Fruit fly (Drosophila melanogaster) whole organism, embryonic: ENCODE measurements around the gene Cyp303a1.
A peak's percentile ranks its signal among the peaks of the same experiment; 100 is the strongest.

Experiments used
- Ada2b ChIP-seq: fragments of 200-800 bp; sonication (Bioruptor generic); IDR thresholded peaks from 2 replicates; pipeline ENCODE4 v1.3.6; 2022; ENCODE audit warnings: missing biosample characterization, missing genetic modification characterization
- CG14050 ChIP-seq: fragments of 200-800 bp; sonication (Bioruptor generic); IDR thresholded peaks from 3 replicates; pipeline ENCODE4 v1.3.6; 2022; ENCODE audit warnings: missing biosample characterization, missing genetic modification characterization
- CG14441 ChIP-seq: fragments of 200-800 bp; sonication (Bioruptor generic); IDR thresholded peaks from 2 replicates; pipeline ENCODE4 v1.3.6; 2022; ENCODE audit warnings: missing biosample characterization, missing genetic modification characterization
- CG1647 ChIP-seq: fragments of 200-800 bp; sonication (Bioruptor generic); optimal IDR thresholded peaks from 3 replicates; lab custom pipeline; 2016; ENCODE audit warnings: missing biosample characterization, missing genetic modification characterization
- CG18476 ChIP-seq: fragments of 200-800 bp; sonication (Bioruptor generic); optimal IDR thresholded peaks from 2 replicates; lab custom pipeline; 2016; ENCODE audit warnings: missing biosample characterization, mild to moderate bottlenecking, missing genetic modification characterization
- CG31388 ChIP-seq: fragments of 200-800 bp; sonication (Bioruptor generic); optimal IDR thresholded peaks from 2 replicates; lab custom pipeline; 2016; ENCODE audit warnings: missing biosample characterization, missing genetic modification characterization
- CG33557 ChIP-seq: fragments of 200-800 bp; sonication (Bioruptor generic); optimal IDR thresholded peaks from 2 replicates; lab custom pipeline; 2019; ENCODE audit warnings: missing biosample characterization, mild to moderate bottlenecking, missing genetic modification characterization, moderate library complexity
- CG3407 ChIP-seq: fragments of 200-800 bp; sonication (Bioruptor generic); optimal IDR thresholded peaks from 2 replicates; lab custom pipeline; 2018; ENCODE audit warnings: missing biosample characterization, mild to moderate bottlenecking, missing genetic modification characterization
- CG3726 ChIP-seq: fragments of 200-800 bp; sonication (Bioruptor generic); IDR thresholded peaks from 3 replicates; pipeline ENCODE4, ENCODE4 v1.3.6; 2022; ENCODE audit warnings: missing biosample characterization, missing genetic modification characterization
- CG4282 ChIP-seq: fragments of 200-800 bp; sonication (Bioruptor generic); optimal IDR thresholded peaks from 2 replicates; lab custom pipeline; 2016; ENCODE audit warnings: missing biosample characterization, missing genetic modification characterization
- CG5245 ChIP-seq: fragments of 200-800 bp; sonication (Bioruptor generic); optimal IDR thresholded peaks from 3 replicates; lab custom pipeline; 2016; ENCODE audit warnings: missing biosample characterization, missing genetic modification characterization
- CG6791 ChIP-seq: fragments of 200-800 bp; sonication (Bioruptor generic); IDR thresholded peaks from 3 replicates; pipeline ENCODE4 v1.3.6; 2022; ENCODE audit warnings: missing biosample characterization, missing genetic modification characterization; ENCODE audit not compliant: partially characterized antibody
- CG7271 ChIP-seq: fragments of 200-800 bp; sonication (Bioruptor generic); optimal IDR thresholded peaks from 2 replicates; lab custom pipeline; 2018; ENCODE audit warnings: missing biosample characterization, mild to moderate bottlenecking, missing genetic modification characterization, moderate library complexity
- CG7357 ChIP-seq: fragments of 200-800 bp; sonication (Bioruptor generic); IDR thresholded peaks from 3 replicates; pipeline ENCODE4 v1.3.6; 2022; ENCODE audit warnings: missing biosample characterization, missing genetic modification characterization
- CG7745 ChIP-seq: fragments of 200-800 bp; sonication (Bioruptor generic); optimal IDR thresholded peaks from 2 replicates; lab custom pipeline; 2018; ENCODE audit warnings: missing biosample characterization, mild to moderate bottlenecking, missing genetic modification characterization, moderate library complexity
- CG9215 ChIP-seq: fragments of 200-800 bp; sonication (Bioruptor generic); IDR thresholded peaks from 2 replicates; pipeline ENCODE4 v1.3.6; 2022; ENCODE audit warnings: missing biosample characterization, missing genetic modification characterization
- CG9727 ChIP-seq: fragments of 200-800 bp; sonication (Bioruptor generic); optimal IDR thresholded peaks from 3 replicates; lab custom pipeline; 2017; ENCODE audit warnings: missing biosample characterization, mild to moderate bottlenecking, missing genetic modification characterization
- CG9876 ChIP-seq: fragments of 200-800 bp; sonication (Bioruptor generic); optimal IDR thresholded peaks from 2 replicates; lab custom pipeline; 2016; ENCODE audit warnings: missing biosample characterization, missing genetic modification characterization
- CG9932 ChIP-seq: fragments of 200-800 bp; sonication (Bioruptor generic); IDR thresholded peaks from 2 replicates; pipeline ENCODE4 v1.3.6; 2022; ENCODE audit warnings: missing biosample characterization, missing genetic modification characterization
- CkIIα-i1 ChIP-seq: fragments of 200-800 bp; sonication (Bioruptor generic); IDR thresholded peaks from 2 replicates; pipeline ENCODE4 v1.3.6; 2022; ENCODE audit warnings: missing biosample characterization, missing genetic modification characterization
- D ChIP-seq, 2 experiments: fragments of 200-800 bp in 1 of 2; fragments of >200 bp in 1 of 2; sonication (Bioruptor generic) in 1 of 2; optimal IDR thresholded peaks; 2 replicates in 1 of 2; 3 replicates in 1 of 2; lab custom pipeline; 2017; ENCODE audit warnings: mild to moderate bottlenecking in 1 of 2, missing biosample characterization in 1 of 2, missing genetic modification characterization in 1 of 2, missing genetic modification reagents in 1 of 2
- Dek ChIP-seq: fragments of 200-800 bp; sonication (Bioruptor generic); optimal IDR thresholded peaks from 3 replicates; lab custom pipeline; 2019; ENCODE audit warnings: missing biosample characterization, mild to moderate bottlenecking, missing genetic modification characterization, moderate library complexity
- Drgx ChIP-seq: fragments of 200-800 bp; sonication (Bioruptor generic); IDR thresholded peaks from 2 replicates; pipeline ENCODE4 v1.3.6; 2022; ENCODE audit warnings: missing biosample characterization, missing genetic modification characterization
- H15 ChIP-seq: fragments of 200-800 bp; sonication (Bioruptor generic); IDR thresholded peaks from 3 replicates; pipeline ENCODE4 v1.3.6; 2022; ENCODE audit warnings: missing biosample characterization, missing genetic modification characterization
- Hr3 ChIP-seq: fragments of 200-800 bp; sonication (Bioruptor generic); optimal IDR thresholded peaks from 3 replicates; lab custom pipeline; 2016; ENCODE audit warnings: missing biosample characterization, missing genetic modification characterization
- Jarid2 ChIP-seq: fragments of 200-800 bp; sonication (Bioruptor generic); optimal IDR thresholded peaks from 3 replicates; lab custom pipeline; 2017; ENCODE audit warnings: mild to moderate bottlenecking, missing biosample characterization, missing genetic modification reagents, missing genetic modification characterization
- Kr ChIP-seq: fragments of 200-800 bp; sonication (Bioruptor generic); optimal IDR thresholded peaks from 2 replicates; lab custom pipeline; 2017; ENCODE audit warnings: missing biosample characterization, mild to moderate bottlenecking, missing genetic modification characterization
- MTF-1 ChIP-seq: fragments of 200-800 bp; sonication (Bioruptor generic); optimal IDR thresholded peaks from 2 replicates; lab custom pipeline; 2018; ENCODE audit warnings: missing biosample characterization, mild to moderate bottlenecking, missing genetic modification characterization, borderline replicate concordance
- Nf-YC ChIP-seq: fragments of 200-800 bp; optimal IDR thresholded peaks from 3 replicates; lab custom pipeline; 2019; ENCODE audit warnings: missing biosample characterization, mild to moderate bottlenecking, missing genetic modification characterization, moderate library complexity
- PHDP ChIP-seq: fragments of 200-800 bp; sonication (Bioruptor generic); optimal IDR thresholded peaks from 3 replicates; lab custom pipeline; 2018; ENCODE audit warnings: missing biosample characterization, mild to moderate bottlenecking, missing genetic modification characterization, moderate library complexity
- Rfx ChIP-seq: fragments of 200-800 bp; sonication (Bioruptor generic); IDR thresholded peaks from 2 replicates; pipeline ENCODE4 v1.3.6; 2022; ENCODE audit warnings: missing biosample characterization, missing genetic modification characterization
- ab ChIP-seq: fragments of 200-800 bp; sonication (Bioruptor generic); optimal IDR thresholded peaks from 2 replicates; lab custom pipeline; 2016; ENCODE audit warnings: missing biosample characterization, missing genetic modification characterization
- ara ChIP-seq: fragments of 200-800 bp; sonication (Bioruptor generic); IDR thresholded peaks from 2 replicates; pipeline ENCODE4 v1.3.6; 2022; ENCODE audit warnings: missing biosample characterization, missing genetic modification characterization
- bowl ChIP-seq: fragments of 200-800 bp; sonication (Bioruptor generic); IDR thresholded peaks from 2 replicates; pipeline ENCODE4 v1.3.6; 2022; ENCODE audit warnings: missing biosample characterization, missing genetic modification characterization
- dati ChIP-seq: fragments of 200-800 bp; sonication (Bioruptor generic); IDR thresholded peaks from 2 replicates; pipeline ENCODE4 v1.3.6; 2022; ENCODE audit warnings: missing biosample characterization, missing genetic modification characterization
- disco-r ChIP-seq: fragments of 200-800 bp; sonication (Bioruptor generic); optimal IDR thresholded peaks from 2 replicates; lab custom pipeline; 2016; ENCODE audit warnings: missing biosample characterization, missing genetic modification characterization
- dm ChIP-seq: fragments of 200-800 bp; sonication (Bioruptor generic); optimal IDR thresholded peaks from 3 replicates; lab custom pipeline; 2016; ENCODE audit warnings: missing biosample characterization, missing genetic modification characterization
- fd102C ChIP-seq: fragments of 200-800 bp; sonication (Bioruptor generic); optimal IDR thresholded peaks from 2 replicates; lab custom pipeline; 2018; ENCODE audit warnings: missing biosample characterization, mild to moderate bottlenecking, missing genetic modification characterization, moderate library complexity
- ftz-f1 ChIP-seq: fragments of 200-800 bp; sonication (Bioruptor generic); optimal IDR thresholded peaks from 2 replicates; lab custom pipeline; 2016; ENCODE audit warnings: missing biosample characterization, missing genetic modification characterization
- gfzf ChIP-seq: fragments of 200-800 bp; sonication (Bioruptor generic); optimal IDR thresholded peaks from 2 replicates; lab custom pipeline; 2016; ENCODE audit warnings: missing biosample characterization, mild to moderate bottlenecking, missing genetic modification characterization, moderate library complexity
- ham ChIP-seq: fragments of 200-800 bp; sonication (Bioruptor generic); IDR thresholded peaks from 2 replicates; pipeline ENCODE4 v1.3.6; 2022; ENCODE audit warnings: missing biosample characterization, missing genetic modification characterization
- klu ChIP-seq: fragments of 200-800 bp; sonication (Bioruptor generic); IDR thresholded peaks from 2 replicates; pipeline ENCODE4 v1.3.6; 2022; ENCODE audit warnings: missing biosample characterization, missing genetic modification characterization
- kni ChIP-seq: fragments of 200-800 bp; sonication (Bioruptor generic); optimal IDR thresholded peaks from 3 replicates; lab custom pipeline; 2017; ENCODE audit warnings: mild to moderate bottlenecking, missing biosample characterization, missing genetic modification reagents, missing genetic modification characterization
- mam ChIP-seq: fragments of 200-800 bp; sonication (Bioruptor generic); optimal IDR thresholded peaks from 3 replicates; lab custom pipeline; 2016; ENCODE audit warnings: missing biosample characterization, missing genetic modification characterization
- oc ChIP-seq: fragments of 200-800 bp; sonication (Bioruptor generic); optimal IDR thresholded peaks from 2 replicates; lab custom pipeline; 2018; ENCODE audit warnings: missing biosample characterization, mild to moderate bottlenecking, missing genetic modification characterization, moderate library complexity
- run ChIP-seq: fragments of 200-800 bp; sonication (Bioruptor generic); optimal IDR thresholded peaks from 3 replicates; lab custom pipeline; 2018; ENCODE audit warnings: missing biosample characterization, mild to moderate bottlenecking, missing genetic modification characterization
- sqz ChIP-seq: fragments of 200-800 bp; sonication (Bioruptor generic); optimal IDR thresholded peaks from 3 replicates; lab custom pipeline; 2018; ENCODE audit warnings: missing biosample characterization, mild to moderate bottlenecking, missing genetic modification characterization
- tgo ChIP-seq: fragments of 200-800 bp; sonication (Bioruptor generic); IDR thresholded peaks from 3 replicates; pipeline ENCODE4 v1.3.6; 2022; ENCODE audit warnings: missing biosample characterization, missing genetic modification characterization
- tx ChIP-seq: fragments of 200-800 bp; sonication (Bioruptor generic); optimal IDR thresholded peaks from 2 replicates; lab custom pipeline; 2016; ENCODE audit warnings: missing biosample characterization, missing genetic modification characterization
- vnd ChIP-seq: fragments of 200-800 bp; sonication (Bioruptor generic); IDR thresholded peaks from 3 replicates; pipeline ENCODE4 v1.3.6; 2022; ENCODE audit warnings: missing biosample characterization, missing genetic modification characterization; ENCODE audit not compliant: partially characterized antibody

Cyp303a1 gene

DNA sequence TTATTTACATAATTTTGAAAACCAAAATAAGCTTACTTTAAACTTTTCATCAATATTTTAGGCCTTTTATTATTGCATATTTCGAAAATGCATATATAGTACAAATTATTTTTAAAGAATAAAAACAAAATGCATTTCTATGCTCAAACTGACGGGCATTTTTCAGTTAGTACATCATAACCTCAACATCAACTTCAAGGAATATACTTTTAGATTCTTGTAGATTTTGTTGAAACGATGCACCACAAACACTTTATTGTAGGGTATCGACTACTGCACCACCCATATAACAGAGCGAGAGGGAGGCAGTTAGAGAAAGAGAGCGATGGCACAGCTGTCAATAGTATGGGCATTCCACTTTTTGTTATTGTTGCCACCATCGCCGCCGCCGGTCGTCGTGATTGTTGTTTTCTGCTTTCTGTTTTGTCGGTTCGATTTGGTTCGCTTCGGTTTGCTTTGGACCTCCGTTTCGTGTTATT, 14.2 kb upstream of the Cyp303a1 start (continued):
- TF ChIP-seq CG3407 (GFP tag; lab: Kevin White, UChicago) (peak; percentile 87), dm (GFP tag; lab: Kevin White, UChicago) (peak; percentile 52), CG6791 (no peak; the same call in 2 of the 3 replicates), run (tag; lab: Kevin White, UChicago) (peak; percentile 91), tx (peak; percentile 71), Drgx (GFP tag; lab: Robert Waterston, UW) (peak; percentile 90), CG7357 (GFP tag; lab: Robert Waterston, UW) (peak; percentile 70; the same call in 2 of the 3 replicates), Rfx (GFP tag; lab: Robert Waterston, UW) (peak; percentile 59), CG7271 (tag; lab: Kevin White, UChicago) (peak; percentile 37), H15 (peak; percentile 74; the same call in 2 of the 3 replicates), Nf-YC (tag; lab: Kevin White, UChicago) (peak; percentile 81), D (optimal IDR thresholded peaks at IDR 0.05; lab: Kevin White, UChicago) (no peak), D (GFP tag; optimal IDR thresholded peaks at IDR 0.05; lab: Kevin White, UChicago) (peak; percentile 90), CG1647 (GFP tag; lab: Kevin White, UChicago) (peak; percentile 80), sqz (peak; percentile 86), CG4282 (peak; percentile 30), kni (GFP tag; lab: Kevin White, UChicago) (peak; percentile 80), CG5245 (GFP tag; lab: Kevin White, UChicago) (peak; percentile 76), disco-r (GFP tag; lab: Kevin White, UChicago) (peak; percentile 71), Dek (peak; percentile 83), ab (GFP tag; lab: Kevin White, UChicago) (peak; percentile 57), ftz-f1 (GFP tag; lab: Kevin White, UChicago) (no peak), ara (GFP tag; lab: Robert Waterston, UW) (no peak; the same call in 1 of the 2 replicates), Ada2b (GFP tag; lab: Robert Waterston, UW) (peak; percentile 66), CG3726 (GFP tag; lab: Robert Waterston, UW) (peak; percentile 71; the same call in 2 of the 3 replicates), klu (GFP tag; lab: Robert Waterston, UW) (no peak; the same call in 1 of the 2 replicates), CG9932 (no peak), ham (GFP tag; lab: Robert Waterston, UW) (no peak), fd102C (GFP tag; lab: Kevin White, UChicago) (no peak), dati (GFP tag; lab: Robert Waterston, UW) (no peak), mam (GFP tag; lab: Kevin White, UChicago) (peak; percentile 80), vnd (GFP tag; lab: Robert Waterston, UW) (no peak), CG18476 (GFP tag; lab: Kevin White, UChicago) (peak; percentile 79), Jarid2 (GFP tag; lab: Kevin White, UChicago) (peak; percentile 73), CG33557 (GFP tag; lab: Kevin White, UChicago) (peak; percentile 76), CG9727 (GFP tag; lab: Kevin White, UChicago) (peak; percentile 88), Kr (GFP tag; lab: Kevin White, UChicago) (no peak), CG9876 (peak; percentile 19), PHDP (tag; lab: Kevin White, UChicago) (peak; percentile 94), CG31388 (GFP tag; lab: Kevin White, UChicago) (peak; percentile 64), bowl (GFP tag; lab: Robert Waterston, UW) (peak; percentile 56; the same call in 1 of the 2 replicates), CG9215 (peak; percentile 39; the same call in 1 of the 2 replicates), Hr3 (peak; percentile 94), gfzf (GFP tag; lab: Kevin White, UChicago) (no peak), MTF-1 (GFP tag; lab: Kevin White, UChicago) (peak; percentile 51), CkIIα-i1 (no peak), CG14441 (GFP tag; lab: Robert Waterston, UW) (peak; percentile 72), oc (peak; percentile 89), tgo (GFP tag; lab: Robert Waterston, UW) (peak; percentile 82), CG14050 (GFP tag; lab: Robert Waterston, UW) (peak; percentile 82), CG7745 (tag; lab: Kevin White, UChicago) (no peak)
